Worm (Caenorhabditis elegans) whole organism, L4 larva: Measurements from ENCODE around the gene scly-1.

Source experiments
- T20F7.1 ChIP-seq: fragments of 200-800 bp; sonication (Bioruptor generic); optimal IDR thresholded peaks from 2 replicates; lab custom pipeline; 2018; ENCODE audit warnings: mild to moderate bottlenecking, missing genetic modification characterization, missing compliant biosample characterization
- Y5F2A.4 ChIP-seq: fragments of 200-800 bp; sonication (Bioruptor generic); optimal IDR thresholded peaks from 2 replicates; lab custom pipeline; 2018; ENCODE audit warnings: mild to moderate bottlenecking, missing genetic modification characterization, missing compliant biosample characterization
- ZK546.5 ChIP-seq, 2 experiments: sonication (generic microtip); optimal IDR thresholded peaks; 2 replicates each; lab custom pipeline; 2017; ENCODE audit warnings: missing biosample characterization in 2 of 2, missing genetic modification characterization in 2 of 2
- aha-1 ChIP-seq: fragments of 150-350 bp; peaks from one replicate; lab custom pipeline; 2014; ENCODE audit warnings: missing biosample characterization, missing genetic modification characterization
- ceh-28 ChIP-seq: fragments of 150-350 bp; optimal IDR thresholded peaks from 2 replicates; lab custom pipeline; 2014; ENCODE audit warnings: missing biosample characterization, missing genetic modification reagents, missing genetic modification characterization
- ces-1 ChIP-seq: fragments of 150-350 bp; sonication (generic microtip); optimal IDR thresholded peaks from 4 replicates; lab custom pipeline; 2014; ENCODE audit warnings: missing biosample characterization, missing genetic modification reagents, missing genetic modification characterization
- cey-2 ChIP-seq: sonication (generic microtip); optimal IDR thresholded peaks from 3 replicates; lab custom pipeline; 2017; ENCODE audit warnings: missing genetic modification characterization, mild to moderate bottlenecking, missing compliant biosample characterization, antibody characterized with exemption, borderline replicate concordance; ENCODE audit not compliant: insufficient read depth
- ctbp-1 ChIP-seq: fragments of 200-800 bp; sonication (Bioruptor generic); IDR thresholded peaks from 2 replicates; pipeline ENCODE4 v1.3.6; 2022; ENCODE audit warnings: missing genetic modification reagents, missing genetic modification characterization, missing compliant biosample characterization
- daf-16 ChIP-seq, 3 experiments: sonication (generic microtip); optimal IDR thresholded peaks; 2 replicates each; lab custom pipeline; 2016 to 2017; ENCODE audit warnings: missing genetic modification characterization in 3 of 3, missing genetic modification reagents in 3 of 3, mild to moderate bottlenecking in 2 of 3, missing compliant biosample characterization in 2 of 3, missing biosample characterization in 1 of 3, moderate library complexity in 1 of 3
- dmd-6 ChIP-seq: fragments of 200-800 bp; sonication (Bioruptor generic); IDR thresholded peaks from 2 replicates; pipeline ENCODE4 v1.3.6; 2022; ENCODE audit warnings: missing genetic modification reagents, missing genetic modification characterization, missing compliant biosample characterization
- dpl-1 ChIP-seq: fragments of 150-350 bp; optimal IDR thresholded peaks from 2 replicates; lab custom pipeline; 2014; ENCODE audit warnings: missing biosample characterization, missing genetic modification reagents, missing genetic modification characterization
- fkh-10 ChIP-seq: fragments of 150-350 bp; optimal IDR thresholded peaks from 2 replicates; lab custom pipeline; 2014; ENCODE audit warnings: missing biosample characterization, missing genetic modification reagents, missing genetic modification characterization
- gei-8 ChIP-seq: fragments of 200-800 bp; sonication (Bioruptor generic); optimal IDR thresholded peaks from 2 replicates; lab custom pipeline; 2018; ENCODE audit warnings: mild to moderate bottlenecking, missing genetic modification characterization, missing compliant biosample characterization
- hif-1 ChIP-seq, 2 experiments: sonication (generic microtip); optimal IDR thresholded peaks; 2 replicates each; lab custom pipeline; 2016 to 2017; ENCODE audit warnings: missing compliant biosample characterization in 2 of 2, missing genetic modification characterization in 2 of 2, missing genetic modification reagents in 2 of 2, missing genotype in 2 of 2, mild to moderate bottlenecking in 1 of 2
- hlh-11 ChIP-seq: fragments of 200-800 bp; sonication (Bioruptor generic); optimal IDR thresholded peaks from 2 replicates; lab custom pipeline; 2018; ENCODE audit warnings: mild to moderate bottlenecking, missing genetic modification characterization, missing compliant biosample characterization
- hlh-30 ChIP-seq: sonication (generic microtip); optimal IDR thresholded peaks from 2 replicates; lab custom pipeline; 2017; ENCODE audit warnings: antibody characterized with exemption, mild to moderate bottlenecking, missing genetic modification characterization, missing compliant biosample characterization; ENCODE audit not compliant: insufficient read depth
- jun-1 ChIP-seq: fragments of 150-350 bp; optimal IDR thresholded peaks from 2 replicates; lab custom pipeline; 2014; ENCODE audit warnings: missing biosample characterization, missing genetic modification reagents, missing genetic modification characterization
- lin-13 ChIP-seq: fragments of 150-350 bp; optimal IDR thresholded peaks from 2 replicates; lab custom pipeline; 2014; ENCODE audit warnings: missing biosample characterization, missing genetic modification reagents, missing genetic modification characterization
- mdl-1 ChIP-seq, 2 experiments: fragments of 150-350 bp in 1 of 2; sonication (generic microtip) in 1 of 2; optimal IDR thresholded peaks; 2 replicates each; lab custom pipeline; 2014 to 2017; ENCODE audit warnings: missing biosample characterization in 2 of 2, missing genetic modification characterization in 2 of 2
- mxl-3 ChIP-seq: fragments of 200-800 bp; sonication (Bioruptor generic); optimal IDR thresholded peaks from 2 replicates; lab custom pipeline; 2018; ENCODE audit warnings: mild to moderate bottlenecking, missing genetic modification characterization, missing compliant biosample characterization
- nhr-11 ChIP-seq: fragments of 150-350 bp; optimal IDR thresholded peaks from 2 replicates; lab custom pipeline; 2014; ENCODE audit warnings: missing biosample characterization, missing genetic modification characterization
- nhr-111 ChIP-seq: fragments of 200-800 bp; sonication (Bioruptor generic); optimal IDR thresholded peaks from 2 replicates; lab custom pipeline; 2018; ENCODE audit warnings: mild to moderate bottlenecking, missing genetic modification characterization, missing compliant biosample characterization
- nhr-237 ChIP-seq: sonication (generic microtip); optimal IDR thresholded peaks from 2 replicates; lab custom pipeline; 2017; ENCODE audit warnings: missing biosample characterization, missing genetic modification characterization
- nhr-28 ChIP-seq: fragments of 150-350 bp; optimal IDR thresholded peaks from 2 replicates; lab custom pipeline; 2014; ENCODE audit warnings: missing biosample characterization, missing genetic modification characterization
- nhr-76 ChIP-seq: fragments of 150-350 bp; optimal IDR thresholded peaks from 2 replicates; lab custom pipeline; 2014; ENCODE audit warnings: missing biosample characterization, missing genetic modification characterization
- nhr-77 ChIP-seq: fragments of 150-350 bp; optimal IDR thresholded peaks from 2 replicates; lab custom pipeline; 2014; ENCODE audit warnings: missing biosample characterization, missing genetic modification characterization
- pha-4 ChIP-seq, 2 experiments: fragments of 150-350 bp in 1 of 2; fragments of 200-800 bp in 1 of 2; sonication (Bioruptor generic) in 1 of 2; IDR thresholded peaks in 1 of 2; optimal IDR thresholded peaks in 1 of 2; 2 replicates each; pipeline versions ENCODE4 v1.3.6 to Lab custom; 2014 to 2022; ENCODE audit warnings: missing genetic modification characterization in 2 of 2, missing genetic modification reagents in 2 of 2, missing biosample characterization in 1 of 2, missing compliant biosample characterization in 1 of 2
- pqm-1 ChIP-seq: sonication (generic microtip); optimal IDR thresholded peaks from 2 replicates; lab custom pipeline; 2017; ENCODE audit warnings: missing biosample characterization, missing genetic modification characterization
- rbr-2 ChIP-seq: sonication (generic microtip); optimal IDR thresholded peaks from 2 replicates; lab custom pipeline; 2016; ENCODE audit warnings: missing genotype, missing genetic modification characterization, missing compliant biosample characterization
- set-16 ChIP-seq: fragments of 200-800 bp; sonication (Bioruptor generic); IDR thresholded peaks from 2 replicates; pipeline ENCODE4 v1.3.6; 2022; ENCODE audit warnings: missing genetic modification reagents, missing genetic modification characterization, missing compliant biosample characterization
- snpc-1.2 ChIP-seq: fragments of 200-800 bp; sonication (Bioruptor generic); IDR thresholded peaks from 2 replicates; pipeline ENCODE4 v1.3.6; 2022; ENCODE audit warnings: missing genetic modification reagents, missing genetic modification characterization, missing compliant biosample characterization
- spr-1 ChIP-seq: sonication (generic microtip); optimal IDR thresholded peaks from 2 replicates; lab custom pipeline; 2016; ENCODE audit warnings: mild to moderate bottlenecking, missing genetic modification characterization, missing compliant biosample characterization
- spr-3 ChIP-seq: fragments of 200-800 bp; sonication (Bioruptor generic); optimal IDR thresholded peaks from 2 replicates; lab custom pipeline; 2018; ENCODE audit warnings: mild to moderate bottlenecking, missing genetic modification characterization, missing compliant biosample characterization
- tag-97 ChIP-seq: fragments of 200-800 bp; sonication (Bioruptor generic); IDR thresholded peaks from 2 replicates; pipeline ENCODE4 v1.3.6; 2022; ENCODE audit warnings: missing genetic modification characterization, missing compliant biosample characterization
- tra-1 ChIP-seq: fragments of 200-800 bp; sonication (Bioruptor generic); IDR thresholded peaks from 2 replicates; pipeline ENCODE4 v1.3.6; 2022; ENCODE audit warnings: missing genetic modification reagents, missing genetic modification characterization, missing compliant biosample characterization
- unc-39 ChIP-seq: sonication (generic microtip); optimal IDR thresholded peaks from 2 replicates; lab custom pipeline; 2017; ENCODE audit warnings: missing biosample characterization, missing genetic modification characterization
- zfp-3 ChIP-seq: fragments of 200-800 bp; sonication (Bioruptor generic); conservative IDR thresholded peaks from 2 replicates; pipeline ENCODE4 v1.3.6; 2022; ENCODE audit warnings: missing genetic modification reagents, missing genetic modification characterization, missing compliant biosample characterization

scly-1 gene

DNA sequence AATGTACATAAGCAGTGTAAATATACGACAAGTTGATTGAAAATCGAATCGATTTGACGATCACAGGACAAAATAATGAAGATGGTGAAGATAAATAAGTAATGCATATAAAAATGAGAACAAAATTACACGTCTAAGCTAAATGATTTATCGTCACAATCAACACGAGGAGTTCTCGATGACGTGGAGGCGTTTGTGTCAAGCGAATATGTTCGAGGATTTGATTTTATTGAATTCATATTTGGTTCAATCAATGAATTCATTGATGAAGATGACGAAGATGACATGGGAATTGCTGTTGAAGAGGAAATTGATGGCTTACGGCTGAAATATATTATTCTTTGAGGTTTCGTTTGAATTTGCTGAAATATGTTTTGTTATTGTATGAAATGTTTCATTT lies 11.6 kb upstream of the scly-1 start, which contains the start of gene nyn-3:
nyn-3 (minus strand) TSS at position 101 of the 400 bp plus-strand sequence.
- TF ChIP-seq ZK546.5 (tag; optimal IDR thresholded peaks at IDR 0.05; lab: Kevin White, UChicago) (no peak), tra-1 (GFP tag; lab: Robert Waterston, UW) (no peak), nhr-11 (tag; lab: Kevin White, UChicago) (no peak), ctbp-1 (no peak), nhr-111 (GFP tag; lab: Kevin White, UChicago) (no peak), unc-39 (tag; lab: Kevin White, UChicago) (no peak), nhr-76 (tag; lab: Kevin White, UChicago) (no peak), ces-1 (GFP tag; lab: Kevin White, UChicago) (no peak)

ce11 chrII:6290047-6290582 lies 9.2 kb upstream of the scly-1 start, which contains the start of gene upb-1:
Gene upb-1, minus strand, starts transcription at chrII:6290097.
- TF ChIP-seq nhr-11 (tag; lab: Kevin White, UChicago) (peak; percentile 31), pqm-1 (tag; lab: Kevin White, UChicago) (peak; percentile 16), mdl-1 (tag; optimal IDR thresholded peaks at IDR 0.05; lab: Kevin White, UChicago) (peak in 1 of 2 experiments; percentile 26), set-16 (GFP tag; lab: Robert Waterston, UW) (no peak), mxl-3 (peak; percentile 36), spr-1 (tag; lab: Kevin White, UChicago) (no peak), hif-1 (tag; optimal IDR thresholded peaks at IDR 0.05; lab: Kevin White, UChicago) (no peak), hlh-11 (peak; percentile 59), snpc-1.2 (GFP tag; lab: Robert Waterston, UW) (no peak), aha-1 (tag; lab: Kevin White, UChicago) (peak; percentile 62), dmd-6 (GFP tag; lab: Robert Waterston, UW) (peak; percentile 56; the same call in 1 of the 2 replicates), gei-8 (GFP tag; lab: Kevin White, UChicago) (no peak), dpl-1 (GFP tag; lab: Kevin White, UChicago) (no peak), rbr-2 (no peak), ceh-28 (tag; lab: Kevin White, UChicago) (no peak), hlh-30 (tag; lab: Kevin White, UChicago) (peak; percentile 41), daf-16 (GFP tag; optimal IDR thresholded peaks at IDR 0.05; lab: Kevin White, UChicago) (peak in 1 of 2 experiments; percentile 88), daf-16 (tag; optimal IDR thresholded peaks at IDR 0.05; lab: Kevin White, UChicago) (no peak)

DNA sequence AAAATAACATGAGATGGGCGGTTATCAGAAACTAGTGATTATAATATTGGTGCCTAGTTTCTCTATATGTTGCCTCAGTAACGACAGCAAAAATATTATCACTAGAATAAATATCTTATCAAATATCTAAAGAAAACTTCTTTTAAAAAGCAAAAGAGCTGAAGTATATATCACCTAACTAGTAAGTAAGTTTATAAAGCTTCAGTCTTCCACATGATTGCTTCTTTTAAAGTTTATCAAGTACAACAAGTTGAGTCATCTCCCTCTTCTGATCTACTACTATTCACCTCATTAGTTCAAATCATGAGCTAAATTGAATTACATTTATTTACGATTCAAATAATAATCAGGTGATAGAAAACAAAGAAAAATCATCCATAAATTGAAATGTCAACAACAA lies 7.2 kb upstream of the scly-1 start:
- TF ChIP-seq T20F7.1 (GFP tag; lab: Kevin White, UChicago) (peak; percentile 32), zfp-3 (no peak), nhr-77 (tag; lab: Kevin White, UChicago) (no peak), cey-2 (tag; lab: Kevin White, UChicago) (no peak), fkh-10 (GFP tag; lab: Kevin White, UChicago) (no peak), Y5F2A.4 (GFP tag; lab: Kevin White, UChicago) (no peak), lin-13 (GFP tag; lab: Kevin White, UChicago) (no peak), spr-3 (GFP tag; lab: Kevin White, UChicago) (no peak), aha-1 (tag; lab: Kevin White, UChicago) (peak; percentile 64), tag-97 (no peak), pha-4 (GFP tag; IDR thresholded peaks at IDR 0.05; lab: Robert Waterston, UW) (no peak), pha-4 (tag; optimal IDR thresholded peaks at IDR 0.05; lab: Kevin White, UChicago) (no peak), nhr-237 (tag; lab: Kevin White, UChicago) (no peak), hlh-30 (tag; lab: Kevin White, UChicago) (no peak), mxl-3 (no peak), jun-1 (tag; lab: Kevin White, UChicago) (no peak), gei-8 (GFP tag; lab: Kevin White, UChicago) (no peak), nhr-28 (tag; lab: Kevin White, UChicago) (no peak)
